Worm (Caenorhabditis elegans) whole organism, young adult: Measurements from ENCODE around the gene nbs-1.

ENCODE experiments used
- B0019.2 ChIP-seq: fragments of 200-800 bp; sonication (Bioruptor generic); conservative IDR thresholded peaks from 2 replicates; pipeline ENCODE4 v1.3.6; 2022; ENCODE audit warnings: missing genetic modification reagents, missing genetic modification characterization, missing compliant biosample characterization
- B0035.1 ChIP-seq: sonication (generic microtip); optimal IDR thresholded peaks from 2 replicates; lab custom pipeline; 2016; ENCODE audit warnings: missing genetic modification characterization, mild to moderate bottlenecking, missing compliant biosample characterization, missing genotype, missing genetic modification reagents
- B0261.1 ChIP-seq: sonication (generic microtip); optimal IDR thresholded peaks from 2 replicates; lab custom pipeline; 2016; ENCODE audit warnings: mild to moderate bottlenecking, missing genetic modification characterization, moderate library complexity, missing compliant biosample characterization
- B0336.3 ChIP-seq: fragments of 200-800 bp; sonication (Bioruptor generic); IDR thresholded peaks from 2 replicates; pipeline ENCODE4 v1.3.6; 2022; ENCODE audit warnings: missing genetic modification characterization, missing compliant biosample characterization
- F23B12.7 ChIP-seq: sonication (generic microtip); optimal IDR thresholded peaks from 2 replicates; lab custom pipeline; 2017; ENCODE audit warnings: missing genetic modification characterization, mild to moderate bottlenecking, missing compliant biosample characterization, antibody characterized with exemption, moderate library complexity; ENCODE audit not compliant: insufficient read depth
- F37B4.10 ChIP-seq: fragments of 200-800 bp; sonication (Bioruptor generic); IDR thresholded peaks from 2 replicates; pipeline ENCODE4 v1.3.6; 2022; ENCODE audit warnings: missing genetic modification characterization, missing compliant biosample characterization
- F39B2.1 ChIP-seq: fragments of 200-800 bp; sonication (Bioruptor generic); IDR thresholded peaks from 2 replicates; pipeline ENCODE4 v1.3.6; 2022; ENCODE audit warnings: missing genetic modification reagents, missing genetic modification characterization, missing compliant biosample characterization
- F57A8.1 ChIP-seq: fragments of 200-800 bp; sonication (Bioruptor generic); optimal IDR thresholded peaks from 2 replicates; lab custom pipeline; 2018; ENCODE audit warnings: mild to moderate bottlenecking, missing genetic modification characterization, moderate library complexity, missing compliant biosample characterization
- F57C9.4 ChIP-seq: sonication (generic microtip); optimal IDR thresholded peaks from 2 replicates; lab custom pipeline; 2017; ENCODE audit warnings: mild to moderate bottlenecking, missing genetic modification characterization, missing compliant biosample characterization
- K12H6.12 ChIP-seq: fragments of 200-800 bp; sonication (Bioruptor generic); optimal IDR thresholded peaks from 2 replicates; lab custom pipeline; 2018; ENCODE audit warnings: mild to moderate bottlenecking, missing genetic modification characterization, missing compliant biosample characterization
- T07F8.4 ChIP-seq: sonication (generic microtip); optimal IDR thresholded peaks from 2 replicates; lab custom pipeline; 2016; ENCODE audit warnings: mild to moderate bottlenecking, missing genetic modification characterization, moderate library complexity, missing compliant biosample characterization
- Y53F4B.3 ChIP-seq: fragments of 200-800 bp; sonication (Bioruptor generic); IDR thresholded peaks from 2 replicates; pipeline ENCODE4 v1.3.6; 2022; ENCODE audit warnings: missing genetic modification reagents, missing genetic modification characterization, missing compliant biosample characterization
- Y56A3A.18 ChIP-seq: fragments of 200-800 bp; sonication (Bioruptor generic); IDR thresholded peaks from 2 replicates; pipeline ENCODE4 v1.3.6; 2022; ENCODE audit warnings: missing genetic modification reagents, missing genetic modification characterization, missing compliant biosample characterization
- Y67H2A.10 ChIP-seq: fragments of 200-800 bp; sonication (Bioruptor generic); conservative IDR thresholded peaks from 2 replicates; pipeline ENCODE4 v1.3.6; 2022; ENCODE audit warnings: missing genetic modification reagents, missing genetic modification characterization, missing compliant biosample characterization
- Y79H2A.3 ChIP-seq: fragments of 200-800 bp; sonication (Bioruptor generic); conservative IDR thresholded peaks from 2 replicates; pipeline ENCODE4 v1.3.6; 2022; ENCODE audit warnings: missing genetic modification reagents, missing genetic modification characterization, missing compliant biosample characterization
- akir-1 ChIP-seq: fragments of 200-800 bp; sonication (Bioruptor generic); optimal IDR thresholded peaks from 2 replicates; lab custom pipeline; 2018; ENCODE audit warnings: mild to moderate bottlenecking, missing genetic modification characterization, moderate library complexity, missing compliant biosample characterization
- aptf-2 ChIP-seq: fragments of 200-800 bp; sonication (Bioruptor generic); conservative IDR thresholded peaks from 2 replicates; pipeline ENCODE4 v1.3.6; 2022; ENCODE audit warnings: missing genetic modification reagents, missing genetic modification characterization, missing compliant biosample characterization
- bed-2 ChIP-seq: fragments of 200-800 bp; sonication (Bioruptor generic); IDR thresholded peaks from 2 replicates; pipeline ENCODE4 v1.3.6; 2022; ENCODE audit warnings: missing genetic modification reagents, missing genetic modification characterization, missing compliant biosample characterization
- ceh-100 ChIP-seq: fragments of 200-800 bp; sonication (Bioruptor generic); IDR thresholded peaks from 2 replicates; pipeline ENCODE4 v1.3.6; 2022; ENCODE audit warnings: missing genetic modification reagents, missing genetic modification characterization, missing compliant biosample characterization
- ceh-40 ChIP-seq: fragments of 200-800 bp; sonication (Bioruptor generic); IDR thresholded peaks from 2 replicates; pipeline ENCODE4 v1.3.6; 2022; ENCODE audit warnings: missing genetic modification characterization, missing compliant biosample characterization
- ceh-58 ChIP-seq: fragments of 200-800 bp; sonication (Bioruptor generic); IDR thresholded peaks from 2 replicates; pipeline ENCODE4 v1.3.6; 2022; ENCODE audit warnings: missing genetic modification characterization, missing compliant biosample characterization
- ceh-91 ChIP-seq: fragments of 200-800 bp; sonication (Bioruptor generic); IDR thresholded peaks from 2 replicates; pipeline ENCODE4 v1.3.6; 2022; ENCODE audit warnings: missing genetic modification reagents, missing genetic modification characterization, missing compliant biosample characterization
- chd-7 ChIP-seq: sonication (generic microtip); optimal IDR thresholded peaks from 2 replicates; lab custom pipeline; 2016; ENCODE audit warnings: mild to moderate bottlenecking, missing genetic modification characterization, moderate library complexity, missing compliant biosample characterization
- die-1 ChIP-seq: sonication (generic microtip); optimal IDR thresholded peaks from 2 replicates; lab custom pipeline; 2016; ENCODE audit warnings: missing genotype, mild to moderate bottlenecking, missing genetic modification characterization, missing compliant biosample characterization
- dox-1 ChIP-seq: fragments of 200-800 bp; sonication (Bioruptor generic); IDR thresholded peaks from 2 replicates; pipeline ENCODE4 v1.3.6; 2022; ENCODE audit warnings: missing genetic modification reagents, missing genetic modification characterization, missing compliant biosample characterization
- ets-4 ChIP-seq: fragments of 200-800 bp; sonication (Bioruptor generic); optimal IDR thresholded peaks from 2 replicates; lab custom pipeline; 2018; ENCODE audit warnings: mild to moderate bottlenecking, missing genetic modification characterization, missing compliant biosample characterization
- fkh-3 ChIP-seq: sonication (generic microtip); optimal IDR thresholded peaks from 2 replicates; lab custom pipeline; 2016; ENCODE audit warnings: mild to moderate bottlenecking, missing genetic modification characterization, missing compliant biosample characterization
- hmg-20 ChIP-seq: fragments of 200-800 bp; sonication (Bioruptor generic); IDR thresholded peaks from 2 replicates; pipeline ENCODE4 v1.3.6; 2022; ENCODE audit warnings: missing genetic modification reagents, missing genetic modification characterization, missing compliant biosample characterization
- hrde-1 ChIP-seq: sonication (generic microtip); optimal IDR thresholded peaks from 2 replicates; lab custom pipeline; 2016; ENCODE audit warnings: missing genetic modification characterization, mild to moderate bottlenecking, missing compliant biosample characterization, moderate library complexity, missing genotype, missing genetic modification reagents, borderline replicate concordance
- hsf-1 ChIP-seq: fragments of 200-800 bp; sonication (Bioruptor generic); IDR thresholded peaks from 2 replicates; pipeline ENCODE4 v1.3.6; 2022; ENCODE audit warnings: missing genetic modification reagents, missing genetic modification characterization, missing compliant biosample characterization
- let-607 ChIP-seq, 2 experiments: fragments of 200-800 bp in 1 of 2; sonication (Bioruptor generic) in 1 of 2; sonication (generic microtip) in 1 of 2; optimal IDR thresholded peaks; 2 replicates each; lab custom pipeline; 2016 to 2018; ENCODE audit warnings: mild to moderate bottlenecking in 2 of 2, missing compliant biosample characterization in 2 of 2, missing genetic modification characterization in 2 of 2, moderate library complexity in 2 of 2, missing genotype in 1 of 2
- madf-8 ChIP-seq: fragments of 200-800 bp; sonication (Bioruptor generic); conservative IDR thresholded peaks from 2 replicates; pipeline ENCODE4 v1.3.6; 2022; ENCODE audit warnings: missing genetic modification reagents, missing genetic modification characterization, missing compliant biosample characterization
- mxl-1 ChIP-seq: sonication (generic microtip); optimal IDR thresholded peaks from 2 replicates; lab custom pipeline; 2016; ENCODE audit warnings: missing genetic modification characterization, missing compliant biosample characterization
- nfya-2 ChIP-seq: fragments of 200-800 bp; sonication (Bioruptor generic); IDR thresholded peaks from 2 replicates; pipeline ENCODE4 v1.3.6; 2022; ENCODE audit warnings: missing genetic modification reagents, missing genetic modification characterization, missing compliant biosample characterization
- nfyb-1 ChIP-seq: fragments of 200-800 bp; sonication (Bioruptor generic); IDR thresholded peaks from 2 replicates; pipeline ENCODE4 v1.3.6; 2022; ENCODE audit warnings: missing genetic modification reagents, missing genetic modification characterization, missing compliant biosample characterization
- nhr-120 ChIP-seq: fragments of 200-800 bp; sonication (Bioruptor generic); IDR thresholded peaks from 2 replicates; pipeline ENCODE4 v1.3.6; 2022; ENCODE audit warnings: missing genetic modification characterization, missing compliant biosample characterization
- nhr-90 ChIP-seq: sonication (generic microtip); optimal IDR thresholded peaks from 2 replicates; lab custom pipeline; 2016; ENCODE audit warnings: missing genotype, mild to moderate bottlenecking, missing genetic modification characterization, missing compliant biosample characterization
- pbrm-1 ChIP-seq: fragments of 200-800 bp; sonication (Bioruptor generic); IDR thresholded peaks from 2 replicates; pipeline ENCODE4 v1.3.6; 2022; ENCODE audit warnings: missing genetic modification reagents, missing genetic modification characterization, missing compliant biosample characterization
- rcor-1 ChIP-seq: fragments of 200-800 bp; sonication (Bioruptor generic); IDR thresholded peaks from 2 replicates; pipeline ENCODE4 v1.3.6; 2022; ENCODE audit warnings: missing genetic modification reagents, missing genetic modification characterization, missing compliant biosample characterization
- repo-1 ChIP-seq: sonication (generic microtip); optimal IDR thresholded peaks from 2 replicates; lab custom pipeline; 2017; ENCODE audit warnings: mild to moderate bottlenecking, missing genetic modification characterization, missing compliant biosample characterization
- sdz-38 ChIP-seq: sonication (generic microtip); optimal IDR thresholded peaks from 2 replicates; lab custom pipeline; 2016; ENCODE audit warnings: missing genotype, missing genetic modification characterization, missing compliant biosample characterization
- snpc-1.1 ChIP-seq: sonication (generic microtip); optimal IDR thresholded peaks from 2 replicates; lab custom pipeline; 2017; ENCODE audit warnings: missing genetic modification characterization, mild to moderate bottlenecking, missing compliant biosample characterization, antibody characterized with exemption, moderate library complexity, missing genotype, missing genetic modification reagents; ENCODE audit not compliant: insufficient read depth
- snpc-1.3 ChIP-seq: sonication (generic microtip); optimal IDR thresholded peaks from 2 replicates; lab custom pipeline; 2017; ENCODE audit warnings: missing genetic modification characterization, mild to moderate bottlenecking, missing compliant biosample characterization, antibody characterized with exemption, moderate library complexity, missing genotype, missing genetic modification reagents; ENCODE audit not compliant: insufficient read depth
- tbp1 ChIP-seq: fragments of 200-800 bp; sonication (Bioruptor generic); optimal IDR thresholded peaks from 2 replicates; lab custom pipeline; 2018; ENCODE audit warnings: mild to moderate bottlenecking, missing genetic modification characterization, missing compliant biosample characterization
- tlf-1 ChIP-seq: fragments of 200-800 bp; sonication (Bioruptor generic); optimal IDR thresholded peaks from 2 replicates; lab custom pipeline; 2018; ENCODE audit warnings: mild to moderate bottlenecking, missing genetic modification characterization, missing compliant biosample characterization
- zfh-2 ChIP-seq: fragments of 200-800 bp; sonication (Bioruptor generic); conservative IDR thresholded peaks from 2 replicates; pipeline ENCODE4 v1.3.6; 2022; ENCODE audit warnings: missing genetic modification reagents, missing genetic modification characterization, missing compliant biosample characterization
- zim-3 ChIP-seq: sonication (generic microtip); optimal IDR thresholded peaks from 2 replicates; lab custom pipeline; 2017; ENCODE audit warnings: mild to moderate bottlenecking, missing genetic modification characterization, moderate library complexity, missing compliant biosample characterization
- ztf-26 ChIP-seq: sonication (generic microtip); optimal IDR thresholded peaks from 2 replicates; lab custom pipeline; 2017; ENCODE audit warnings: missing genetic modification characterization, missing compliant biosample characterization
- ztf-3 ChIP-seq: fragments of 200-800 bp; sonication (Bioruptor generic); optimal IDR thresholded peaks from 2 replicates; lab custom pipeline; 2018; ENCODE audit warnings: mild to moderate bottlenecking, missing genetic modification characterization, missing compliant biosample characterization

Gene nbs-1

DNA sequence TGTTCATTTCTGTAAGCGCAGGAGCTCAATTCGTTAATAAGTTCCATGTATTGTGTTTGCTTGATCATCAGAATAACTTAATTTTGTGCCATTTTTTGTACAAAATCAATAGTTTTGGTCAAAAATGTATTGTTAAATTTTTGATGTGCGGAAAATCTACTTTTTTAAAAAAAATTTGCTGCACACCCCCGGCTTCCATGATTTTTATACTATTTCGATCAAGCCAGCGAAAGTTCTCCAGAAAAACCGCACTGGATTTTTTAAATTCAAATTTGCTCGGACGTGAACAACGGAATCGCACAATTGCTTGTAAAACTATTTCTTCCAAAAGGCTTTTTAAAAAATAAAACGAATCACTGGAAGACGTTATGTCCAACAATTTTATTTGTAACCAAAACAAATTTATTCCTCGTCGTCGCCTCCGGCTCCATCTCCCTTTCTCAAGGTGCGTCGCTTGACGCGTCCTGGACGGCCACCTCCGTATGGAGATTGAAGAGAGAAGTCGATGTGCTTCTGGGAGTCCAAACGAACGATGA is 28.8 kb upstream of the nbs-1 start (continued):
- no peak for TF ChIP-seq let-607 (tag; optimal IDR thresholded peaks at IDR 0.05; lab: Kevin White, UChicago)
- no peak for TF ChIP-seq ceh-58 (GFP tag; lab: Robert Waterston, UW)
- TF ChIP-seq F39B2.1 (GFP tag; lab: Robert Waterston, UW) = no peak
- no peak for TF ChIP-seq F23B12.7 (tag; lab: Kevin White, UChicago)
- 0 out of 2 replicates have a peak, but pooled peaks have one; percentile 20 for TF ChIP-seq pbrm-1 (GFP tag; lab: Robert Waterston, UW)
- TF ChIP-seq repo-1 (tag; lab: Kevin White, UChicago) = no peak
- no peak for TF ChIP-seq Y53F4B.3 (GFP tag; lab: Robert Waterston, UW)
- no peak for TF ChIP-seq B0261.1
- no peak for TF ChIP-seq nfya-2 (GFP tag; lab: Robert Waterston, UW)
- TF ChIP-seq ztf-3 = no peak
- TF ChIP-seq nhr-90 = no peak
- TF ChIP-seq dox-1 (GFP tag; lab: Robert Waterston, UW) = no peak
- no peak for TF ChIP-seq ets-4 (GFP tag; lab: Kevin White, UChicago)
- no peak for TF ChIP-seq tbp1 (GFP tag; lab: Kevin White, UChicago)
- no peak for TF ChIP-seq K12H6.12 (tag; lab: Kevin White, UChicago)
- no peak for TF ChIP-seq ceh-100
- no peak for TF ChIP-seq ztf-26
- TF ChIP-seq hsf-1 = peak; percentile 20; the same call in 1 of the 2 replicates
- TF ChIP-seq F57A8.1 (GFP tag; lab: Kevin White, UChicago) = no peak
- no peak for TF ChIP-seq sdz-38 (tag; lab: Kevin White, UChicago)
- no peak for TF ChIP-seq akir-1 (GFP tag; lab: Kevin White, UChicago)
- TF ChIP-seq tlf-1 (GFP tag; lab: Kevin White, UChicago) = no peak
- no peak for TF ChIP-seq chd-7 (tag; lab: Kevin White, UChicago)
- TF ChIP-seq zim-3 (tag; lab: Kevin White, UChicago) = no peak
- no peak for TF ChIP-seq F57C9.4
- no peak for TF ChIP-seq nhr-120
- no peak for TF ChIP-seq madf-8 (GFP tag; lab: Robert Waterston, UW)
- peak; percentile 79 for TF ChIP-seq B0336.3 (GFP tag; lab: Robert Waterston, UW)
- TF ChIP-seq aptf-2 (GFP tag; lab: Robert Waterston, UW) = no peak
- no peak for TF ChIP-seq B0019.2 (GFP tag; lab: Robert Waterston, UW)
- no peak for TF ChIP-seq zfh-2 (GFP tag; lab: Robert Waterston, UW)
- TF ChIP-seq hmg-20 (GFP tag; lab: Robert Waterston, UW) = no peak
- TF ChIP-seq F37B4.10 = no peak
- TF ChIP-seq T07F8.4 (tag; lab: Kevin White, UChicago) = no peak
- no peak for TF ChIP-seq B0035.1
- TF ChIP-seq ceh-91 (GFP tag; lab: Robert Waterston, UW) = no peak
- TF ChIP-seq snpc-1.3 (tag; lab: Kevin White, UChicago) = peak; percentile 46
- no peak for TF ChIP-seq snpc-1.1
- TF ChIP-seq fkh-3 = no peak
- TF ChIP-seq rcor-1 (GFP tag; lab: Robert Waterston, UW) = peak; percentile 38
- no peak for TF ChIP-seq Y67H2A.10 (GFP tag; lab: Robert Waterston, UW)
- no peak for TF ChIP-seq Y79H2A.3 (GFP tag; lab: Robert Waterston, UW)
- peak; percentile 70 for TF ChIP-seq hrde-1 (tag; lab: Kevin White, UChicago)
- TF ChIP-seq mxl-1 = no peak
- no peak for TF ChIP-seq ceh-40 (GFP tag; lab: Robert Waterston, UW)
- TF ChIP-seq die-1 (tag; lab: Kevin White, UChicago) = peak; percentile 50
- TF ChIP-seq nfyb-1 (GFP tag; lab: Robert Waterston, UW) = no peak
- no peak for TF ChIP-seq bed-2 (GFP tag; lab: Robert Waterston, UW)
- TF ChIP-seq Y56A3A.18 (GFP tag; lab: Robert Waterston, UW) = no peak
